Worm (Caenorhabditis elegans) whole organism, L2 larva: ENCODE measurements around the gene rsd-2.
"Not testable (repeated sequence)": the region's sequence is repeated elsewhere in the genome, so short reads cannot be mapped to it uniquely, and the experiment has no call there.

Experiments
- Y55F3AM.14 ChIP-seq: fragments of 200-800 bp; sonication (Bioruptor generic); optimal IDR thresholded peaks from 2 replicates; lab custom pipeline; 2018; ENCODE audit warnings: mild to moderate bottlenecking, missing genetic modification characterization, missing compliant biosample characterization
- alr-1 ChIP-seq: fragments of 150-350 bp; optimal IDR thresholded peaks from 2 replicates; lab custom pipeline; 2014; ENCODE audit warnings: missing biosample characterization, missing genetic modification characterization
- aly-2 ChIP-seq: fragments of 150-350 bp; optimal IDR thresholded peaks from 2 replicates; lab custom pipeline; 2014; ENCODE audit warnings: missing biosample characterization, missing genetic modification characterization
- fos-1 ChIP-seq: fragments of 150-350 bp; optimal IDR thresholded peaks from 2 replicates; lab custom pipeline; 2014; ENCODE audit warnings: missing biosample characterization, missing genetic modification characterization
- lin-11 ChIP-seq: fragments of 150-350 bp; sonication (generic microtip); optimal IDR thresholded peaks from 2 replicates; lab custom pipeline; 2014; ENCODE audit warnings: missing biosample characterization, missing genetic modification characterization, inconsistent platforms, mixed read lengths
- lin-13 ChIP-seq: fragments of 150-350 bp; optimal IDR thresholded peaks from 2 replicates; lab custom pipeline; 2014; ENCODE audit warnings: missing biosample characterization, missing genetic modification reagents, missing genetic modification characterization
- nhr-12 ChIP-seq: fragments of 150-350 bp; optimal IDR thresholded peaks from 2 replicates; lab custom pipeline; 2014; ENCODE audit warnings: missing biosample characterization, missing genetic modification characterization
- nhr-237 ChIP-seq: fragments of 150-350 bp; optimal IDR thresholded peaks from 2 replicates; lab custom pipeline; 2014; ENCODE audit warnings: missing biosample characterization, missing genetic modification characterization
- nhr-77 ChIP-seq: fragments of 150-350 bp; optimal IDR thresholded peaks from 2 replicates; lab custom pipeline; 2014; ENCODE audit warnings: missing biosample characterization, missing genetic modification characterization
- snpc-4 ChIP-seq: fragments of 150-350 bp; optimal IDR thresholded peaks from 2 replicates; lab custom pipeline; 2014; ENCODE audit warnings: missing biosample characterization, missing genetic modification characterization
- unc-39 ChIP-seq: fragments of 150-350 bp; optimal IDR thresholded peaks from 2 replicates; lab custom pipeline; 2014; ENCODE audit warnings: missing biosample characterization, missing genetic modification characterization
- unc-62 ChIP-seq: fragments of 150-350 bp; optimal IDR thresholded peaks from 2 replicates; lab custom pipeline; 2014; ENCODE audit warnings: missing biosample characterization, missing genetic modification reagents, missing genetic modification characterization
- ztf-11 ChIP-seq: sonication (generic microtip); optimal IDR thresholded peaks from 2 replicates; lab custom pipeline; 2017; ENCODE audit warnings: missing biosample characterization, missing genetic modification characterization

DNA sequence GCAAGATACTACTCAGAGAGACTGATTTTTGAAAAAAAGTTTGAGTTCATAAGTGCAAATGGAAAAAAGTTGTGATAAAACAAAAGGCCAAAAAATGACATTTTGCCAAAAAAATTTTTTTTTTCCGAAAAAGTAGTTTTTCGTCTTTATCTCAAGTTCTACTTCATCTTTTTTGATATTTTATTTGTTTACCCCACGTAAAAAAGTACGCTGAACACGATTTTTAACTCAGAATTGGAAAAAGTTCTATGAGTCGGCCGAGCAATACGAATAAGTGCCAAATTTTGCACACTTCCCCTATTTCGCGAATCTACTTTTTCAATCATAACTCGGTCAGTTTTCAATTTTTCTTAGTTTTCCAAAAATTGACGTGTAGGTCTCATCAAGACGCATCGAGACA lies 38.9 kb upstream of the rsd-2 start, which contains the start of gene sru-16:
- TF ChIP-seq snpc-4 (tag; lab: Kevin White, UChicago); unc-39 (tag; lab: Kevin White, UChicago); ztf-11 (tag; lab: Kevin White, UChicago); fos-1 (tag; lab: Kevin White, UChicago); alr-1 (tag; lab: Kevin White, UChicago); lin-13 (GFP tag; lab: Kevin White, UChicago); nhr-77; nhr-237; lin-11; unc-62; aly-2 (tag; lab: Kevin White, UChicago); Y55F3AM.14 (GFP tag; lab: Kevin White, UChicago); nhr-12 (tag; lab: Kevin White, UChicago): not testable (repeated sequence)
